Fruit fly (Drosophila melanogaster) whole organism, embryonic: ENCODE measurements around the gene CG9389.
A peak's percentile ranks its signal among the peaks of the same experiment; 100 is the strongest.

Source experiments
- Asciz ChIP-seq: fragments of 200-800 bp; sonication (Bioruptor generic); optimal IDR thresholded peaks from 2 replicates; lab custom pipeline; 2017; ENCODE audit warnings: missing biosample characterization, mild to moderate bottlenecking, missing genetic modification characterization, missing genetic modification reagents
- Bdp1 ChIP-seq: fragments of 200-800 bp; sonication (Bioruptor generic); optimal IDR thresholded peaks from 3 replicates; lab custom pipeline; 2016; ENCODE audit warnings: missing biosample characterization, missing genetic modification characterization
- Bteb2 ChIP-seq: fragments of 200-800 bp; sonication (Bioruptor generic); optimal IDR thresholded peaks from 2 replicates; lab custom pipeline; 2016; ENCODE audit warnings: missing biosample characterization, missing genetic modification characterization
- CG1024 ChIP-seq: fragments of 200-800 bp; sonication (Bioruptor generic); IDR thresholded peaks from 2 replicates; pipeline ENCODE4 v1.3.6; 2022; ENCODE audit warnings: missing biosample characterization, missing genetic modification characterization
- CG10431 ChIP-seq: fragments of 200-800 bp; sonication (Bioruptor generic); optimal IDR thresholded peaks from 3 replicates; lab custom pipeline; 2018; ENCODE audit warnings: missing biosample characterization, mild to moderate bottlenecking, missing genetic modification characterization
- CG10565 ChIP-seq: fragments of 200-800 bp; sonication (Bioruptor generic); optimal IDR thresholded peaks from 3 replicates; lab custom pipeline; 2016; ENCODE audit warnings: missing biosample characterization, mild to moderate bottlenecking, missing genetic modification characterization
- CG11093 ChIP-seq: fragments of 200-800 bp; sonication (Bioruptor generic); IDR thresholded peaks from 3 replicates; pipeline ENCODE4 v1.3.6; 2022; ENCODE audit warnings: missing biosample characterization, missing genetic modification characterization
- CG11695 ChIP-seq: fragments of 200-800 bp; sonication (Bioruptor generic); IDR thresholded peaks from 3 replicates; pipeline ENCODE4 v1.3.6; 2022; ENCODE audit warnings: missing biosample characterization, missing genetic modification characterization
- CG12071 ChIP-seq: fragments of 200-800 bp; sonication (Bioruptor generic); optimal IDR thresholded peaks from 3 replicates; lab custom pipeline; 2018; ENCODE audit warnings: missing biosample characterization, mild to moderate bottlenecking, missing genetic modification characterization
- CG12236 ChIP-seq: fragments of 200-800 bp; sonication (Bioruptor generic); optimal IDR thresholded peaks from 2 replicates; lab custom pipeline; 2016; ENCODE audit warnings: missing biosample characterization, missing genetic modification characterization
- CG14860 ChIP-seq: fragments of 200-800 bp; sonication (Bioruptor generic); IDR thresholded peaks from 3 replicates; pipeline ENCODE4 v1.3.6; 2022; ENCODE audit warnings: missing biosample characterization, missing genetic modification characterization; ENCODE audit not compliant: partially characterized antibody
- CG1529 ChIP-seq: fragments of 200-800 bp; sonication (Bioruptor generic); optimal IDR thresholded peaks from 3 replicates; lab custom pipeline; 2018; ENCODE audit warnings: missing biosample characterization, missing genetic modification characterization
- CG1603 ChIP-seq: fragments of 200-800 bp; sonication (Bioruptor generic); optimal IDR thresholded peaks from 2 replicates; lab custom pipeline; 2019; ENCODE audit warnings: missing biosample characterization, mild to moderate bottlenecking, missing genetic modification characterization, moderate library complexity
- CG16813 ChIP-seq: fragments of 200-800 bp; sonication (Bioruptor generic); IDR thresholded peaks from 3 replicates; pipeline ENCODE4 v1.3.6; 2022; ENCODE audit warnings: missing biosample characterization, missing genetic modification characterization; ENCODE audit not compliant: partially characterized antibody
- CG2120 ChIP-seq: fragments of 200-800 bp; sonication (Bioruptor generic); optimal IDR thresholded peaks from 3 replicates; lab custom pipeline; 2016; ENCODE audit warnings: missing biosample characterization, missing genetic modification characterization
- CG31365 ChIP-seq: fragments of 200-800 bp; sonication (Bioruptor generic); optimal IDR thresholded peaks from 2 replicates; lab custom pipeline; 2018; ENCODE audit warnings: missing biosample characterization, mild to moderate bottlenecking, missing genetic modification characterization
- CG3281 ChIP-seq: fragments of 200-800 bp; sonication (Bioruptor generic); optimal IDR thresholded peaks from 3 replicates; lab custom pipeline; 2017; ENCODE audit warnings: missing biosample characterization, mild to moderate bottlenecking, missing genetic modification characterization
- CG3407 ChIP-seq: fragments of 200-800 bp; sonication (Bioruptor generic); optimal IDR thresholded peaks from 2 replicates; lab custom pipeline; 2018; ENCODE audit warnings: missing biosample characterization, mild to moderate bottlenecking, missing genetic modification characterization
- CG34376 ChIP-seq: fragments of 200-800 bp; sonication (Bioruptor generic); optimal IDR thresholded peaks from 2 replicates; lab custom pipeline; 2018; ENCODE audit warnings: missing biosample characterization, mild to moderate bottlenecking, missing genetic modification characterization
- CG3847 ChIP-seq: fragments of 200-800 bp; sonication (Bioruptor generic); IDR thresholded peaks from 2 replicates; pipeline ENCODE4 v1.3.6; 2022; ENCODE audit warnings: missing biosample characterization, missing genetic modification characterization
- CG4360 ChIP-seq: fragments of 200-800 bp; sonication (Bioruptor generic); IDR thresholded peaks from 2 replicates; pipeline ENCODE4 v1.3.6; 2022; ENCODE audit warnings: missing biosample characterization, missing genetic modification characterization
- CG4424 ChIP-seq: fragments of 200-800 bp; sonication (Bioruptor generic); optimal IDR thresholded peaks from 3 replicates; lab custom pipeline; 2016; ENCODE audit warnings: missing biosample characterization, missing genetic modification characterization
- CG6854 ChIP-seq: fragments of 200-800 bp; sonication (Bioruptor generic); optimal IDR thresholded peaks from 3 replicates; lab custom pipeline; 2017; ENCODE audit warnings: missing biosample characterization, mild to moderate bottlenecking, missing genetic modification characterization
- CG8478 ChIP-seq: fragments of >200 bp; optimal IDR thresholded peaks from 2 replicates; lab custom pipeline; 2018
- CG8944 ChIP-seq: fragments of 200-800 bp; sonication (Bioruptor generic); optimal IDR thresholded peaks from 3 replicates; lab custom pipeline; 2016; ENCODE audit warnings: missing biosample characterization, missing genetic modification characterization
- CG9932 ChIP-seq: fragments of 200-800 bp; sonication (Bioruptor generic); IDR thresholded peaks from 2 replicates; pipeline ENCODE4 v1.3.6; 2022; ENCODE audit warnings: missing biosample characterization, missing genetic modification characterization
- HLHmδ ChIP-seq: fragments of 200-800 bp; sonication (Bioruptor generic); optimal IDR thresholded peaks from 2 replicates; lab custom pipeline; 2018; ENCODE audit warnings: missing biosample characterization, mild to moderate bottlenecking, missing genetic modification characterization, moderate library complexity
- HmgZ ChIP-seq: fragments of 200-800 bp; sonication (Bioruptor generic); optimal IDR thresholded peaks from 2 replicates; lab custom pipeline; 2018; ENCODE audit warnings: missing biosample characterization, mild to moderate bottlenecking, missing genetic modification characterization
- Hmr ChIP-seq: fragments of 200-800 bp; sonication (Bioruptor generic); optimal IDR thresholded peaks from 3 replicates; lab custom pipeline; 2017; ENCODE audit warnings: mild to moderate bottlenecking, missing biosample characterization, missing genetic modification reagents, missing genetic modification characterization
- MESR4 ChIP-seq: fragments of 200-800 bp; sonication (Bioruptor generic); optimal IDR thresholded peaks from 2 replicates; lab custom pipeline; 2018; ENCODE audit warnings: missing biosample characterization, mild to moderate bottlenecking, missing genetic modification characterization, moderate library complexity
- Meics ChIP-seq: fragments of 200-800 bp; sonication (Bioruptor generic); optimal IDR thresholded peaks from 2 replicates; lab custom pipeline; 2017; ENCODE audit warnings: missing biosample characterization, mild to moderate bottlenecking, missing genetic modification characterization
- Nf-YA ChIP-seq: fragments of 200-800 bp; sonication (Bioruptor generic); IDR thresholded peaks from 2 replicates; pipeline ENCODE4 v1.3.6; 2022; ENCODE audit warnings: missing biosample characterization, missing genetic modification characterization
- Nf-YB ChIP-seq: fragments of 200-800 bp; sonication (Bioruptor generic); optimal IDR thresholded peaks from 3 replicates; lab custom pipeline; 2019; ENCODE audit warnings: missing biosample characterization, mild to moderate bottlenecking, missing genetic modification characterization, moderate library complexity
- Nf-YC ChIP-seq: fragments of 200-800 bp; optimal IDR thresholded peaks from 3 replicates; lab custom pipeline; 2019; ENCODE audit warnings: missing biosample characterization, mild to moderate bottlenecking, missing genetic modification characterization, moderate library complexity
- Xrp1 ChIP-seq: fragments of 200-800 bp; sonication (Bioruptor generic); IDR thresholded peaks from 2 replicates; pipeline ENCODE4 v1.3.6; 2022; ENCODE audit warnings: missing biosample characterization, missing genetic modification characterization
- ara ChIP-seq: fragments of 200-800 bp; sonication (Bioruptor generic); IDR thresholded peaks from 2 replicates; pipeline ENCODE4 v1.3.6; 2022; ENCODE audit warnings: missing biosample characterization, missing genetic modification characterization
- btn ChIP-seq: fragments of 200-800 bp; sonication (Bioruptor generic); optimal IDR thresholded peaks from 2 replicates; lab custom pipeline; 2016; ENCODE audit warnings: missing biosample characterization, missing genetic modification characterization
- dan ChIP-seq: fragments of 200-800 bp; sonication (Bioruptor generic); IDR thresholded peaks from 2 replicates; pipeline ENCODE4 v1.3.6; 2022; ENCODE audit warnings: missing biosample characterization, missing genetic modification characterization
- disco-r ChIP-seq: fragments of 200-800 bp; sonication (Bioruptor generic); optimal IDR thresholded peaks from 2 replicates; lab custom pipeline; 2016; ENCODE audit warnings: missing biosample characterization, missing genetic modification characterization
- esg ChIP-seq: fragments of 200-800 bp; sonication (Bioruptor generic); conservative IDR thresholded peaks from 2 replicates; pipeline ENCODE4 v1.3.6; 2022; ENCODE audit warnings: missing biosample characterization, missing genetic modification characterization
- h ChIP-seq: fragments of >200 bp; optimal IDR thresholded peaks from 2 replicates; lab custom pipeline; 2017
- lab ChIP-seq: fragments of 200-800 bp; sonication (Bioruptor generic); optimal IDR thresholded peaks from 3 replicates; lab custom pipeline; 2017; ENCODE audit warnings: missing biosample characterization, missing genetic modification characterization, mild to moderate bottlenecking, moderate library complexity, missing genetic modification reagents
- oc ChIP-seq: fragments of 200-800 bp; sonication (Bioruptor generic); optimal IDR thresholded peaks from 2 replicates; lab custom pipeline; 2018; ENCODE audit warnings: missing biosample characterization, mild to moderate bottlenecking, missing genetic modification characterization, moderate library complexity
- org-1 ChIP-seq: fragments of 200-800 bp; sonication (Bioruptor generic); optimal IDR thresholded peaks from 2 replicates; lab custom pipeline; 2017; ENCODE audit warnings: missing biosample characterization, missing genetic modification characterization
- shn ChIP-seq: fragments of 200-800 bp; sonication (Bioruptor generic); optimal IDR thresholded peaks from 3 replicates; lab custom pipeline; 2016; ENCODE audit warnings: missing biosample characterization, missing genetic modification characterization
- slp2 ChIP-seq: fragments of 200-800 bp; sonication (Bioruptor generic); optimal IDR thresholded peaks from 2 replicates; lab custom pipeline; 2016; ENCODE audit warnings: missing biosample characterization, missing genetic modification characterization
- sna ChIP-seq: fragments of 200-800 bp; sonication (Bioruptor generic); IDR thresholded peaks from 2 replicates; pipeline ENCODE4 v1.3.6; 2022; ENCODE audit warnings: missing biosample characterization, missing genetic modification characterization; ENCODE audit not compliant: partially characterized antibody
- ttk ChIP-seq: fragments of 200-800 bp; sonication (Bioruptor generic); IDR thresholded peaks from 2 replicates; pipeline ENCODE4 v2.1.2; 2022; ENCODE audit warnings: missing biosample characterization, missing genetic modification characterization
- wdn ChIP-seq: fragments of 200-800 bp; sonication (Bioruptor generic); IDR thresholded peaks from 2 replicates; pipeline ENCODE4 v1.3.6; 2022; ENCODE audit warnings: missing biosample characterization, missing genetic modification characterization
- zf30C ChIP-seq: fragments of 200-800 bp; sonication (Bioruptor generic); optimal IDR thresholded peaks from 3 replicates; lab custom pipeline; 2018; ENCODE audit warnings: missing biosample characterization, mild to moderate bottlenecking, missing genetic modification characterization

The CG9389 gene

dm6 chr3L:21241447-21241983 lies 28.9 kb downstream of the CG9389 start (continued):
- TF ChIP-seq esg (GFP tag; lab: Robert Waterston, UW) (peak; percentile 30; the same call in 1 of the 2 replicates), CG12236 (GFP tag; lab: Kevin White, UChicago) (no peak), CG2120 (peak; percentile 20)

dm6 chr3L:21239999-21240509 lies 30.3 kb downstream of the CG9389 start:
- peak; percentile 48; the same call in 1 of the 2 replicates for TF ChIP-seq sna (GFP tag; lab: Robert Waterston, UW)
- no peak for TF ChIP-seq shn (GFP tag; lab: Kevin White, UChicago)
- TF ChIP-seq MESR4 (GFP tag; lab: Kevin White, UChicago): no peak
- TF ChIP-seq ttk (GFP tag; lab: Robert Waterston, UW): no peak
- TF ChIP-seq HmgZ (tag; lab: Kevin White, UChicago): no peak
- TF ChIP-seq Nf-YA (GFP tag; lab: Robert Waterston, UW): no peak
- TF ChIP-seq CG31365: no peak
- TF ChIP-seq CG4424: no peak
- no peak for TF ChIP-seq org-1 (GFP tag; lab: Kevin White, UChicago)
- no peak for TF ChIP-seq wdn (GFP tag; lab: Robert Waterston, UW)
- no peak for TF ChIP-seq CG3281
- TF ChIP-seq oc (tag; lab: Kevin White, UChicago): peak; percentile 56
- TF ChIP-seq CG34376 (GFP tag; lab: Kevin White, UChicago): peak; percentile 43
- peak; percentile 20 for TF ChIP-seq CG1603 (tag; lab: Kevin White, UChicago)
- TF ChIP-seq Bdp1 (GFP tag; lab: Kevin White, UChicago): no peak
- no peak for TF ChIP-seq ara (GFP tag; lab: Robert Waterston, UW)
- TF ChIP-seq CG14860: no peak
- TF ChIP-seq Nf-YC (tag; lab: Kevin White, UChicago): no peak
- TF ChIP-seq CG4360: peak; percentile 51
- no peak for TF ChIP-seq CG9932
- no peak for TF ChIP-seq CG3407
- no peak for TF ChIP-seq Bteb2 (GFP tag; lab: Kevin White, UChicago)
- TF ChIP-seq CG10565 (GFP tag; lab: Kevin White, UChicago): no peak
- TF ChIP-seq CG8944: no peak
- TF ChIP-seq lab: peak; percentile 40
- no peak for TF ChIP-seq slp2
- peak; percentile 75 for TF ChIP-seq Nf-YB
- TF ChIP-seq CG11695 (GFP tag; lab: Robert Waterston, UW): 0 out of 3 replicates have a peak, but pooled peaks have one; percentile 7
- TF ChIP-seq CG8478: peak; percentile 12
- TF ChIP-seq CG12071 (GFP tag; lab: Kevin White, UChicago): peak; percentile 41
- no peak for TF ChIP-seq CG16813 (GFP tag; lab: Robert Waterston, UW)
- TF ChIP-seq CG10431: no peak
- TF ChIP-seq zf30C (GFP tag; lab: Kevin White, UChicago): no peak
- TF ChIP-seq CG11093 (GFP tag; lab: Robert Waterston, UW): no peak
- no peak for TF ChIP-seq CG3847
- no peak for TF ChIP-seq CG1529 (GFP tag; lab: Kevin White, UChicago)
- no peak for TF ChIP-seq Xrp1
- no peak for TF ChIP-seq dan (GFP tag; lab: Robert Waterston, UW)
- no peak for TF ChIP-seq btn
- no peak for TF ChIP-seq CG1024 (GFP tag; lab: Robert Waterston, UW)
- TF ChIP-seq disco-r: no peak
- TF ChIP-seq HLHmδ: peak; percentile 4
- TF ChIP-seq CG6854 (GFP tag; lab: Kevin White, UChicago): no peak
- no peak for TF ChIP-seq h (lab: Kevin White, UChicago)
- peak; percentile 3 for TF ChIP-seq Asciz (GFP tag; lab: Kevin White, UChicago)
- TF ChIP-seq Meics (GFP tag; lab: Kevin White, UChicago): no peak
- no peak for TF ChIP-seq Hmr (GFP tag; lab: Kevin White, UChicago)
